Fruit fly (Drosophila melanogaster) whole organism, wandering third instar larva: ENCODE data around the gene CG4278.

ENCODE experiments used
- Abd-B ChIP-seq: fragments of >200 bp; optimal IDR thresholded peaks from 2 replicates; lab custom pipeline; 2017; ENCODE audit warnings: missing biosample characterization, missing genetic modification characterization
- CG32264 ChIP-seq: fragments of 200-800 bp; sonication (Bioruptor generic); optimal IDR thresholded peaks from 2 replicates; lab custom pipeline; 2016; ENCODE audit warnings: missing biosample characterization, missing genetic modification characterization
- CG9705 ChIP-seq: fragments of 200-800 bp; sonication (Bioruptor generic); optimal IDR thresholded peaks from 2 replicates; lab custom pipeline; 2018; ENCODE audit warnings: missing biosample characterization, mild to moderate bottlenecking, missing genetic modification characterization
- CrebA ChIP-seq: fragments of 200-800 bp; sonication (Bioruptor generic); optimal IDR thresholded peaks from 2 replicates; lab custom pipeline; 2016; ENCODE audit warnings: missing biosample characterization, mild to moderate bottlenecking, missing genetic modification characterization, borderline replicate concordance
- Dif ChIP-seq: fragments of 200-275, 200-300 bp; sonication (Bioruptor generic); optimal IDR thresholded peaks from 2 replicates; lab custom pipeline; 2018; ENCODE audit warnings: missing biosample characterization, missing genetic modification characterization; ENCODE audit not compliant: partially characterized antibody
- GATAd ChIP-seq: sonication (Bioruptor generic); optimal IDR thresholded peaks from 2 replicates; lab custom pipeline; 2016; ENCODE audit warnings: missing biosample characterization, missing genetic modification characterization
- HLH106 ChIP-seq: fragments of 200-800 bp; optimal IDR thresholded peaks from 3 replicates; lab custom pipeline; 2019; ENCODE audit warnings: missing biosample characterization, mild to moderate bottlenecking, missing genetic modification characterization, moderate library complexity
- Hnf4 ChIP-seq: fragments of 200-800 bp; sonication (Bioruptor generic); optimal IDR thresholded peaks from 2 replicates; lab custom pipeline; 2016; ENCODE audit warnings: missing biosample characterization, mild to moderate bottlenecking, missing genetic modification characterization
- Hr78 ChIP-seq: fragments of >200 bp; optimal IDR thresholded peaks from 2 replicates; lab custom pipeline; 2017; ENCODE audit warnings: missing biosample characterization, missing genetic modification characterization
- Hr83 ChIP-seq: fragments of 200-300 bp; sonication (Bioruptor generic); optimal IDR thresholded peaks from 2 replicates; lab custom pipeline; 2016; ENCODE audit warnings: missing biosample characterization, mild to moderate bottlenecking, missing genetic modification characterization, moderate library complexity; ENCODE audit not compliant: poor library complexity, severe bottlenecking
- Jra ChIP-seq: sonication (Bioruptor generic); optimal IDR thresholded peaks from 2 replicates; lab custom pipeline; 2016; ENCODE audit warnings: missing biosample characterization, missing genetic modification characterization
- Myc ChIP-seq: fragments of >200 bp; optimal IDR thresholded peaks from 2 replicates; lab custom pipeline; 2017
- N ChIP-seq: fragments of >200 bp; optimal IDR thresholded peaks from 2 replicates; lab custom pipeline; 2018; ENCODE audit warnings: missing biosample characterization, missing external identifiers, missing genetic modification characterization
- OdsH ChIP-seq: fragments of 200-800 bp; sonication (Bioruptor generic); optimal IDR thresholded peaks from 2 replicates; lab custom pipeline; 2016; ENCODE audit warnings: missing biosample characterization, mild to moderate bottlenecking, missing genetic modification characterization
- Rel ChIP-seq, 2 experiments: fragments of 200-800 bp; sonication (Bioruptor generic) in 1 of 2; optimal IDR thresholded peaks; 2 replicates in 1 of 2; 3 replicates in 1 of 2; lab custom pipeline; 2016 to 2019; ENCODE audit warnings: mild to moderate bottlenecking in 2 of 2, missing biosample characterization in 2 of 2, missing genetic modification characterization in 2 of 2, moderate library complexity in 1 of 2
- Sp1 ChIP-seq: fragments of 200-800 bp; sonication (Bioruptor generic); optimal IDR thresholded peaks from 3 replicates; lab custom pipeline; 2019; ENCODE audit warnings: missing biosample characterization, mild to moderate bottlenecking, missing genetic modification characterization, moderate library complexity
- Vsx2 ChIP-seq: fragments of 200-300, 225-300 bp; sonication (Bioruptor generic); optimal IDR thresholded peaks from 2 replicates; lab custom pipeline; 2018; ENCODE audit warnings: missing biosample characterization, missing genetic modification characterization; ENCODE audit not compliant: partially characterized antibody
- br ChIP-seq: fragments of 200-800 bp; sonication (Bioruptor generic); optimal IDR thresholded peaks from 2 replicates; lab custom pipeline; 2016; ENCODE audit warnings: missing biosample characterization, missing genetic modification characterization
- brk ChIP-seq: fragments of 200-800 bp; sonication (Bioruptor generic); optimal IDR thresholded peaks from 2 replicates; lab custom pipeline; 2016; ENCODE audit warnings: missing biosample characterization, mild to moderate bottlenecking, missing genetic modification characterization
- dl ChIP-seq, 2 experiments: fragments of 175-275, 200-275 bp in 1 of 2; fragments of 200-275 bp in 1 of 2; sonication (Bioruptor generic); optimal IDR thresholded peaks; lab custom pipeline; 2018; ENCODE audit warnings: mild to moderate bottlenecking in 2 of 2, missing biosample characterization in 2 of 2, missing genetic modification characterization in 2 of 2, moderate library complexity in 2 of 2; ENCODE audit not compliant: partially characterized antibody in 2 of 2, insufficient read depth in 1 of 2
- dmrt93B ChIP-seq: fragments of 200-800 bp; sonication (Bioruptor generic); optimal IDR thresholded peaks from 2 replicates; lab custom pipeline; 2018; ENCODE audit warnings: missing biosample characterization, mild to moderate bottlenecking, missing genetic modification characterization
- dsf ChIP-seq: sonication (Bioruptor generic); optimal IDR thresholded peaks from 2 replicates; lab custom pipeline; 2016; ENCODE audit warnings: missing biosample characterization, missing genetic modification characterization, borderline replicate concordance
- ey ChIP-seq: fragments of 200-800 bp; sonication (Bioruptor generic); optimal IDR thresholded peaks from 2 replicates; lab custom pipeline; 2016; ENCODE audit warnings: missing biosample characterization, missing genetic modification characterization
- foxo ChIP-seq, 2 experiments: fragments of 200-800 bp; sonication (Bioruptor generic); optimal IDR thresholded peaks; 2 replicates in 1 of 2; 3 replicates in 1 of 2; lab custom pipeline; 2016 to 2017; ENCODE audit warnings: missing biosample characterization in 2 of 2, missing genetic modification characterization in 2 of 2
- fru ChIP-seq: fragments of 200-800 bp; sonication (Bioruptor generic); optimal IDR thresholded peaks from 3 replicates; lab custom pipeline; 2016; ENCODE audit warnings: missing biosample characterization, mild to moderate bottlenecking, missing genetic modification characterization
- h ChIP-seq: fragments of 200-800 bp; sonication (Bioruptor generic); optimal IDR thresholded peaks from 3 replicates; lab custom pipeline; 2016; ENCODE audit warnings: missing biosample characterization, mild to moderate bottlenecking, missing genetic modification characterization
- jim ChIP-seq: fragments of 175-275, 200-325 bp; sonication (Bioruptor generic); optimal IDR thresholded peaks from 2 replicates; lab custom pipeline; 2016; ENCODE audit warnings: missing biosample characterization, mild to moderate bottlenecking, missing genetic modification characterization
- lola ChIP-seq: fragments of >200 bp; optimal IDR thresholded peaks from 2 replicates; lab custom pipeline; 2017; ENCODE audit warnings: missing biosample characterization, missing genetic modification characterization
- pan ChIP-seq: fragments of >200 bp; optimal IDR thresholded peaks from 2 replicates; lab custom pipeline; 2017
- rgr ChIP-seq: fragments of 200-800 bp; sonication (Bioruptor generic); optimal IDR thresholded peaks from 3 replicates; lab custom pipeline; 2016; ENCODE audit warnings: missing biosample characterization, mild to moderate bottlenecking, missing genetic modification characterization
- sage ChIP-seq: fragments of 200-800 bp; sonication (Bioruptor generic); optimal IDR thresholded peaks from 2 replicates; lab custom pipeline; 2016; ENCODE audit warnings: missing biosample characterization, mild to moderate bottlenecking, missing genetic modification characterization
- sv ChIP-seq: fragments of 200-800 bp; sonication (Bioruptor generic); optimal IDR thresholded peaks from 3 replicates; lab custom pipeline; 2016; ENCODE audit warnings: missing biosample characterization, missing genetic modification characterization
- tai ChIP-seq: sonication (Bioruptor generic); optimal IDR thresholded peaks from 2 replicates; lab custom pipeline; 2016; ENCODE audit warnings: missing biosample characterization, missing genetic modification characterization
- usp ChIP-seq: fragments of >200 bp; optimal IDR thresholded peaks from 2 replicates; lab custom pipeline; 2017; ENCODE audit warnings: missing biosample characterization, missing genetic modification characterization
- woc ChIP-seq: sonication (Bioruptor generic); optimal IDR thresholded peaks from 2 replicates; lab custom pipeline; 2016; ENCODE audit warnings: missing biosample characterization, mild to moderate bottlenecking, missing genetic modification characterization

Gene CG4278

dm6 chr2L:16353765-16354164, 26.9 kb downstream of the CG4278 start:
- TF ChIP-seq dmrt93B = no peak
- TF ChIP-seq HLH106 = no peak
- TF ChIP-seq Dif = no peak
- no peak for TF ChIP-seq CG32264 (GFP tag; lab: Kevin White, UChicago)
- no peak for TF ChIP-seq usp
- TF ChIP-seq pan (lab: Kevin White, UChicago) = no peak
- no peak for TF ChIP-seq dsf (GFP tag; lab: Kevin White, UChicago)
- TF ChIP-seq foxo (GFP tag; optimal IDR thresholded peaks at IDR 0.05; lab: Kevin White, UChicago) = no peak

- TF ChIP-seq brk (GFP tag; lab: Kevin White, UChicago) (peak; percentile 50), CrebA (GFP tag; lab: Kevin White, UChicago) (peak; percentile 79), Rel (GFP tag; optimal IDR thresholded peaks at IDR 0.05; lab: Kevin White, UChicago) (no peak), Rel (tag; optimal IDR thresholded peaks at IDR 0.05; lab: Kevin White, UChicago) (peak; percentile 4), fru (no peak), Hnf4 (GFP tag; lab: Kevin White, UChicago) (peak; percentile 20), dsf (GFP tag; lab: Kevin White, UChicago) (no peak), Myc (lab: Kevin White, UChicago) (peak; percentile 61), h (peak; percentile 18), sv (GFP tag; lab: Kevin White, UChicago) (no peak), Jra (GFP tag; lab: Kevin White, UChicago) (peak; percentile 20), lola (GFP tag; lab: Kevin White, UChicago) (no peak), Sp1 (GFP tag; lab: Kevin White, UChicago) (no peak)
These were observed 29.6 kb downstream of the CG4278 start, which contains the start of gene CaBP1 for dm6 chr2L:16356249-16357025. TSS of gene CaBP1 (minus strand) at chr2L:16356735.

- TF ChIP-seq fru (peak; percentile 16), jim (no peak), lola (GFP tag; lab: Kevin White, UChicago) (no peak), brk (GFP tag; lab: Kevin White, UChicago) (no peak), Vsx2 (no peak), usp (no peak), Hnf4 (GFP tag; lab: Kevin White, UChicago) (no peak), h (peak; percentile 45), foxo (GFP tag; optimal IDR thresholded peaks at IDR 0.05; lab: Kevin White, UChicago) (peak in 1 of 2 experiments; percentile 25), OdsH (GFP tag; lab: Kevin White, UChicago) (no peak), dsf (GFP tag; lab: Kevin White, UChicago) (no peak), tai (GFP tag; lab: Kevin White, UChicago) (no peak), sv (GFP tag; lab: Kevin White, UChicago) (no peak), CrebA (GFP tag; lab: Kevin White, UChicago) (no peak), ey (GFP tag; lab: Kevin White, UChicago) (no peak), Hr83 (GFP tag; lab: Kevin White, UChicago) (no peak), N (GFP tag; lab: Kevin White, UChicago) (no peak), Jra (GFP tag; lab: Kevin White, UChicago) (no peak), Sp1 (GFP tag; lab: Kevin White, UChicago) (no peak), HLH106 (peak; percentile 60), sage (GFP tag; lab: Kevin White, UChicago) (no peak), rgr (GFP tag; lab: Kevin White, UChicago) (peak; percentile 22), br (GFP tag; lab: Kevin White, UChicago) (no peak), CG9705 (no peak), CG32264 (GFP tag; lab: Kevin White, UChicago) (no peak), Abd-B (no peak), dl (GFP tag; optimal IDR thresholded peaks at IDR 0.05; lab: Kevin White, UChicago; ENCODE audit: insufficient read depth in 1 of 2, partially characterized antibody in 2 of 2) (no peak), Dif (no peak), woc (no peak), Myc (lab: Kevin White, UChicago) (no peak), dmrt93B (no peak), GATAd (no peak), Hr78 (no peak)
These were observed 31.0 kb downstream of the CG4278 start for dm6 chr2L:16357865-16358264.
